Worm (Caenorhabditis elegans): ENCODE data around the gene C50B6.1.

C50B6.1 gene

ce11 chrV:13357652-13358281 lies 49.1 kb downstream of the C50B6.1 start, which contains the start of gene F32H5.1:
TSS of gene F32H5.1 (minus strand) at chrV:13358037.
- TF ChIP-seq hpl-2 (GFP tag; optimal IDR thresholded peaks at IDR 0.05): no peak
- no peak for TF ChIP-seq egl-27 (tag; optimal IDR thresholded peaks at IDR 0.05)
- TF ChIP-seq zag-1 (tag; optimal IDR thresholded peaks at IDR 0.05): no peak
- TF ChIP-seq pax-3 (tag; optimal IDR thresholded peaks at IDR 0.05): no peak
- no peak for TF ChIP-seq ceh-88 (GFP tag; IDR thresholded peaks at IDR 0.05)
- no peak for TF ChIP-seq nhr-19 (GFP tag; conservative IDR thresholded peaks at IDR 0.05)
- TF ChIP-seq snpc-4 (tag; optimal IDR thresholded peaks at IDR 0.05): no peak
- TF ChIP-seq nhr-47 (tag; optimal IDR thresholded peaks at IDR 0.05): no peak
- peak; percentile 15 for TF ChIP-seq lin-14 (GFP tag; optimal IDR thresholded peaks at IDR 0.05)
- TF ChIP-seq isw-1 (GFP tag; IDR thresholded peaks at IDR 0.05): no peak
- TF ChIP-seq aha-1 (tag; optimal IDR thresholded peaks at IDR 0.05): no peak
- no peak for TF ChIP-seq nhr-84 (tag; optimal IDR thresholded peaks at IDR 0.05)
- no peak for TF ChIP-seq F16B12.6 (tag; optimal IDR thresholded peaks at IDR 0.05)
- no peak for TF ChIP-seq mdl-1 (tag; optimal IDR thresholded peaks at IDR 0.05)
- peak; percentile 6 for TF ChIP-seq dsc-1 (tag; optimal IDR thresholded peaks at IDR 0.05)
- no peak for TF ChIP-seq jun-1 (tag; optimal IDR thresholded peaks at IDR 0.05)
- peak; percentile 15 for TF ChIP-seq snu-23 (GFP tag; optimal IDR thresholded peaks at IDR 0.05)
- no peak for TF ChIP-seq unc-30 (tag; optimal IDR thresholded peaks at IDR 0.05)
- no peak for TF ChIP-seq fos-1 (tag; optimal IDR thresholded peaks at IDR 0.05)
- no peak for TF ChIP-seq ceh-90 (tag; optimal IDR thresholded peaks at IDR 0.05)
- peak; percentile 35 for TF ChIP-seq nhr-20 (tag; optimal IDR thresholded peaks at IDR 0.05)
- TF ChIP-seq ceh-63 (GFP tag; optimal IDR thresholded peaks at IDR 0.05): no peak
- no peak for TF ChIP-seq hlh-17 (GFP tag; optimal IDR thresholded peaks at IDR 0.05; ENCODE audit: borderline replicate concordance)
- peak in 1 of 2 experiments; percentile 30 for TF ChIP-seq lin-35 (GFP tag; optimal IDR thresholded peaks at IDR 0.05)
- no peak for TF ChIP-seq ces-1 (GFP tag; optimal IDR thresholded peaks at IDR 0.05)
- no peak for TF ChIP-seq irx-1 (tag; optimal IDR thresholded peaks at IDR 0.05)
- no peak for TF ChIP-seq xbp-1 (tag; optimal IDR thresholded peaks at IDR 0.05)
- TF ChIP-seq efl-3 (GFP tag; optimal IDR thresholded peaks at IDR 0.05): no peak
- no peak for TF ChIP-seq skn-1 (tag; optimal IDR thresholded peaks at IDR 0.05)
- no peak for TF ChIP-seq lsy-2 (tag; optimal IDR thresholded peaks at IDR 0.05)
- no peak for TF ChIP-seq ceh-82 (tag; optimal IDR thresholded peaks at IDR 0.05)
- no peak for TF ChIP-seq pqm-1 (tag; optimal IDR thresholded peaks at IDR 0.05)
- peak; percentile 65 for TF ChIP-seq nhr-85 (tag)
- TF ChIP-seq unc-98 (GFP tag; IDR thresholded peaks at IDR 0.05): no peak
- TF ChIP-seq lin-39 (tag; optimal IDR thresholded peaks at IDR 0.05): no peak
- no peak for TF ChIP-seq sup-37 (GFP tag; optimal IDR thresholded peaks at IDR 0.05)
- no peak for TF ChIP-seq nhr-90 (tag; optimal IDR thresholded peaks at IDR 0.05; ENCODE audit: poor library complexity)
- TF ChIP-seq tlp-1 (tag; optimal IDR thresholded peaks at IDR 0.05): no peak
- peak; percentile 64 for TF ChIP-seq nhr-71 (tag; optimal IDR thresholded peaks at IDR 0.05)
- TF ChIP-seq alr-1 (tag; optimal IDR thresholded peaks at IDR 0.05; ENCODE audit: borderline replicate concordance): no peak
- TF ChIP-seq sptf-1 (tag; optimal IDR thresholded peaks at IDR 0.05): no peak
- no peak for TF ChIP-seq mab-9 (GFP tag; IDR thresholded peaks at IDR 0.05)
- TF ChIP-seq pag-3 (tag; optimal IDR thresholded peaks at IDR 0.05; ENCODE audit: borderline replicate concordance, insufficient read depth): no peak
- TF ChIP-seq nhr-237 (tag; optimal IDR thresholded peaks at IDR 0.05): no peak
- no peak for TF ChIP-seq ceh-8 (GFP tag; optimal IDR thresholded peaks at IDR 0.05)
- TF ChIP-seq ztf-11 (tag; optimal IDR thresholded peaks at IDR 0.05): no peak
- no peak for TF ChIP-seq nhr-76 (tag; optimal IDR thresholded peaks at IDR 0.05)
- TF ChIP-seq mef-2 (tag; optimal IDR thresholded peaks at IDR 0.05): no peak
- TF ChIP-seq nhr-11 (tag; optimal IDR thresholded peaks at IDR 0.05): no peak
- peak; percentile 26 for TF ChIP-seq blmp-1 (tag; optimal IDR thresholded peaks at IDR 0.05)
- no peak for TF ChIP-seq unc-86 (tag; optimal IDR thresholded peaks at IDR 0.05)
- no peak for TF ChIP-seq ztf-4 (tag; optimal IDR thresholded peaks at IDR 0.05)
- no peak for TF ChIP-seq C16A3.4 (tag; optimal IDR thresholded peaks at IDR 0.05)
